Fruit fly (Drosophila melanogaster) whole organism: ENCODE measurements around the gene mRpL11.

Source experiments
- CG8478 ChIP-seq: fragments of >200 bp; optimal IDR thresholded peaks from 2 replicates; lab custom pipeline; 2018; ENCODE audit warnings: inconsistent platforms
- Dll ChIP-seq: fragments of >200 bp; optimal IDR thresholded peaks from 2 replicates; lab custom pipeline; 2017
- EcR ChIP-seq, 2 experiments: fragments of >200 bp; optimal IDR thresholded peaks; 2 replicates each; lab custom pipeline; 2017; ENCODE audit warnings: missing biosample characterization in 2 of 2, missing genetic modification characterization in 2 of 2, missing genetic modification reagents in 2 of 2
- pan ChIP-seq: fragments of >200 bp; optimal IDR thresholded peaks from 2 replicates; lab custom pipeline; 2017
- psq ChIP-seq: fragments of >200 bp; optimal IDR thresholded peaks from 2 replicates; lab custom pipeline; 2017
- usp ChIP-seq: fragments of >200 bp; optimal IDR thresholded peaks from 2 replicates; lab custom pipeline; 2017; ENCODE audit warnings: missing biosample characterization, missing genetic modification characterization, mixed read lengths

The mRpL11 gene

DNA sequence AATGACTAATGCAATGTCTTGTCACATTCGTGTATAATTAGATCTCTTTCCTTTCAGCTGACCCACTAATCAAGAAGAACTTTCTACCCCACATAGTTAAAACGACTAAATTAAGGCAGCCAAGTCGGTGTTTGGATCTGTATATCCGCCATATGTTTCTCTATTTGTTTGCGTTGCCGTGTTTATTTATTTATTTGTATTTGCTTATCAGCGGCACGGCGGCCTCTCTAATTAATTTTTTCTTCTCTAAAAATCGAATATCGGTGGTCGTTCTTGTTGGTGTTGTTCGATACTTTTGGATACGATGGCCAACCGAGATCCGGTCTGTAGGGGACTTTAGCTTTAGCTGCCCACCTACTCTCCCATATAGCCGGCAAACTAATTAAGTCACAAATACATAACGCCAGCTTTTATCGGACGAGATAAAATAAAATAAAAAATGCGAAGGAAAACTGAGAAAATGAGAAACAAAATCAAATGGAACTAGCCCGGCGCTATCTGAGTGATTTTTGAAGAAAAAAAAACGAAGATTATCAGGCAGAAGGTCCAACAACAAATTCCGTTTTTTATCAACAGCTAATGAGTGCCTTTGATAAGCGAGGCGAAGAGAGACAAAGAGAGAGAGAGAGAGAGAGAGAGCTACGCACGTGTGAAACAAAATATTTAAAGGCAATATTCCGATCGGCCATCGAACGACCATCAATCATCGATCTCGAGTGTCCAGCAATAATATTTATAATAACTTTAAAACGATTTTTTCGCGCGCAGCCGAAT, 38.9 kb upstream of the mRpL11 start:
- TF ChIP-seq EcR (GFP tag; optimal IDR thresholded peaks at IDR 0.05; lab: Kevin White, UChicago) (no peak), CG8478 (no peak), usp (GFP tag; lab: Kevin White, UChicago) (no peak), Dll (lab: Kevin White, UChicago) (no peak), psq (lab: Kevin White, UChicago) (no peak), pan (lab: Kevin White, UChicago) (no peak)

DNA sequence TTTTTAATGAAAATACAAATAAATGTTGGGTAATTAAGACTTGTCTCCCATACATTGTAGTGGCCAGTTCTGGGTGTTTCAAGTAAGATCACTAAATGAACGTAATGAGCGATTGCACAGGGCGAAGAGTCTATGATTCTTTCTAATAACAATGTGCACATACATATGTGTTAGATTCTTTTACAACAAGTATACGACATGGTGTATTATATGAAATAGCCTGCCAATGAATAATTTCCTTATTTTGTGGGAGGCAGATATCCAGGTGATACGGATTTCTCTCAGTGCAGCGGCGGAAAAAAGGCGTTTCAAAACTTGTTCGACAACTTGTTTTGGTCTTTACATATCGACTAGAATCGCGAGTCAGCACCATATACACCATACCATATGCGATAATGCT, 38.1 kb upstream of the mRpL11 start:
- TF ChIP-seq CG8478 (no peak), psq (lab: Kevin White, UChicago) (no peak), pan (lab: Kevin White, UChicago) (no peak), usp (GFP tag; lab: Kevin White, UChicago) (no peak), Dll (lab: Kevin White, UChicago) (no peak), EcR (GFP tag; optimal IDR thresholded peaks at IDR 0.05; lab: Kevin White, UChicago) (no peak)

DNA sequence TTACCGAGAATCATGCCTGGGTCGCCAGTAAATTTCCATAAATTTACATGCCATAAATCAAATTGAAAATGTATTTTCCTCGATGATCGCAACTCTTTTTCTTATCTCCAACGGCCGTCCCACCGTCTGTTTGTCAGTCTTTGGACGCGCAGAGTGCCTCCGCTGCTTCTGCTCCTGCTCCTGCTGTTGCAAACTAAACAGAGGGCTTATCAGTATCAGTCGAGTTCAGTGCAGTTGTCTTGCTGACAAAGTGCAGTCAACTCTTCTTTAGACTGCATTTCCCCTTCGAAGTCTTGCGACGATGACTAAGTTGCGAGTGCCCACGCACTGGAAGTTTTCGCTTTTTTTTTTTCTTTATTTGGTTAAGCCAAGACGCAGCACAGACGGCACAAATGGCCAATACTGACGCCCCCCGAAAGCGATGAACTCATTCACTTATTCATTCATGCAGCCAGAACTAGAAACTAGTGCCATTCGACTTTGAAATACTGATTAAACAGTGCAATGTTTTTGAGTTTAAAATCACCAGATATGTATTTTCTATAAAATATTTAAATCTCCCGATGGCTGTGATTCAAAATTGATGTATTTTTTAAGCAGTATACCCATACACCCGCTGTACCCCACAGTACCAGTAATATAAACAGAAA, 37.4 kb upstream of the mRpL11 start:
- TF ChIP-seq CG8478 (no peak), Dll (lab: Kevin White, UChicago) (no peak), EcR (GFP tag; optimal IDR thresholded peaks at IDR 0.05; lab: Kevin White, UChicago) (peak in 1 of 2 experiments; percentile 81), pan (lab: Kevin White, UChicago) (no peak)

DNA sequence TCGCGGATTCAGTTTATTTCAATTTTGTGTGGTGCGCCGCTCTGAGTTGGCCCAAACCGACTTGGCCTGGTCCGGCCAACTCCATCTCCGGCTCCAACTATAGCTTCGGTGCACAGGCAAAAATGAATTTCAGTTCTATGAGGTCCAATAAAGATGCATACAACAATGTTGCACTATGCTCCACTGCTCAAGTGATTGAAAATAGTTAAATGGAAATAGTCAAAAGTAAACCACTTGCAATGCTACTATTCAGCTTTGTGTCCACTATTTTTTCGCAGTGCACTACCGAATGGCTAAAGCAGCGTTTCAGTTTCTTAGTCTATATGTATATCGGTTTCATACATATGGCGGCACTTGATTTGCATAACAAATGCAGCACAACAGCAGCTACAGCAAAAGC, 35.4 kb upstream of the mRpL11 start:
- TF ChIP-seq Dll (lab: Kevin White, UChicago) (no peak), EcR (GFP tag; optimal IDR thresholded peaks at IDR 0.05; lab: Kevin White, UChicago) (no peak), psq (lab: Kevin White, UChicago) (no peak), usp (GFP tag; lab: Kevin White, UChicago) (no peak), pan (lab: Kevin White, UChicago) (no peak), CG8478 (no peak)

DNA sequence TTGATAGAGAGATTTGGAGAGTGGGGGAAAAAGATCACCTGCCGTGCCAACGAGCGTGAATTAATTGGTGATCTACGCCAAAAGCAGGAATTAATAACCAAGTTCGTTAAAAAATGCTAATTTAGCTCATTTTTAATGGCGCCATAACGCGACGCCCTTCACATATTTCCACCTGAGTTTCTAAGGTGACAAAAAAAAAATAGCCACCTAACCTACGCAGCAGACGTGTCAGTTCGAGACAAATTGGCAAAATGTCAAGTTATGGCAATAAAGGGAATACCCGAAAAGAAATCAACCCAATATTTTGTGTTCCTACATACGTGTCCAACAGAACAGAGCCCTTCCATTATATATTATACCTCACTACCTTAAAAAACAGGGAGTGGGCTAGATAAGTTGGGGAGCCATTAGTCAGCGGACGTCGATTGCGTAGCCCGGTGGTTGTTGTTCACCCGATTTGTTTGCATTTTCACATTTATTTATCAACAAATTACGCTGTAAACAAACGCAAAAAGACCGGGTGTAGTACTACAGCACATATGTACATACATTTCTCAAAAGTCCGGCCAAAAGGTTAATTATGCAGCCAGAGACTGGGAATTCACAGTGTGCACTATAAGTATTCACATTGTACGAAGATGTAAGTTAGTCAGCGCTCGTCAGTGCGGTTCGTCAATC, 34.4 kb upstream of the mRpL11 start:
- TF ChIP-seq psq (lab: Kevin White, UChicago) (no peak), Dll (lab: Kevin White, UChicago) (no peak)

DNA sequence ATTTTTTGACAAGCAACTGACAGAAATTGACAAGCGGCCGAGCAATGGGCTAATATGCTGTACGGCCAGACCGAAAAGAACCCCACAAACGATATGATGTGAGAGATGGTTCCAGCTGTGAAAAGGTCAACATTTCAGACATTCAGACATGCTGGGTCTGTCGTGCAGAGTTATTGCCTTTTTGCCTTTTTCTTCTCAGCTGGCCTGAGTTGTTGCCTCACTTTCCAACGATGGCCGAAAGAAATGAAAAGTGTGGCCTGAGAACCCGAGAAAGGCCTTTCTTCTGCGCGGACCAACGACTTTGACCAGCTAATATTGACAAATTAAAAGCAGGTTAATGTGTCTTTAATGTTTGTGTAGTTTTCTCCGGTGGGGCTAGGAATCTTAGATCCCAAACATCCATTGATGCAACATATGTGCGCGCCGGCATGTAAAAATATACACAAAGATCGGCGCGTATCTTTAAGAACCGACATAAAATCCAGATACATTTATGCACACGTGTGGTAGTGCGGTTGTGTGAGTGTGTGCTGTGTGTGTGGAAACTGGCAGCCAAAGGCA, 33.7 kb upstream of the mRpL11 start:
- no peak for TF ChIP-seq psq (lab: Kevin White, UChicago)
- no peak for TF ChIP-seq pan (lab: Kevin White, UChicago)
- TF ChIP-seq EcR (GFP tag; optimal IDR thresholded peaks at IDR 0.05; lab: Kevin White, UChicago), result no peak
- no peak for TF ChIP-seq usp (GFP tag; lab: Kevin White, UChicago)
- TF ChIP-seq CG8478, result no peak
- TF ChIP-seq Dll (lab: Kevin White, UChicago), result no peak

DNA sequence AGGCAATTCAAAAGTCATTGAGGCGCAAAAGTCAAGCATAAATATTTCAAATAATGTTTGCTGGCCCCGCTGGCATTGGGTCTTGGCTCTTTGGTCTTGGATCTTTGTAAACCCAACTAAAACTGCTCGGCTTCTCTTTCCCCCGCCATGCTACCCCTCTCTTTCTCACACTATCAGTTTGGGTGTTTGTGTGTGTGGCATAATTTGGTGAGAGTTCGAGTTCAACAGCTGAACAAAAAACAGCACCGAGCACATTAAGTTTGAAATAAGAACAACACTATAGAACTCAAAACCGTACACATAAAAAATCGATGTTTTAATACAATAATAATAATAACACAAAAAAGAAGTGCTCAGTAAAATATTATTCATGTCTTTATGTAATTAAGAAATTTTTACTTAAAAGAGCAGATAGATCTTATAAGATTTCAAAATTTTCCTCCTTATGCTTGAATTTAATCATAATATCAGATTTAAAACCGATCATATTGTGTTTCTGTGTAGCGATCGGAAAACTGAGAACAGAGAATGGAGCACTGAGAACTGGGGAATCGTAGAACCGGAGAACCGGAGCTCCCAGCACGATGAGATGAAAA, 33.1 kb upstream of the mRpL11 start:
- TF ChIP-seq pan (lab: Kevin White, UChicago) (no peak), psq (lab: Kevin White, UChicago) (no peak), CG8478 (no peak), Dll (lab: Kevin White, UChicago) (no peak), usp (GFP tag; lab: Kevin White, UChicago) (no peak), EcR (GFP tag; optimal IDR thresholded peaks at IDR 0.05; lab: Kevin White, UChicago) (no peak)

DNA sequence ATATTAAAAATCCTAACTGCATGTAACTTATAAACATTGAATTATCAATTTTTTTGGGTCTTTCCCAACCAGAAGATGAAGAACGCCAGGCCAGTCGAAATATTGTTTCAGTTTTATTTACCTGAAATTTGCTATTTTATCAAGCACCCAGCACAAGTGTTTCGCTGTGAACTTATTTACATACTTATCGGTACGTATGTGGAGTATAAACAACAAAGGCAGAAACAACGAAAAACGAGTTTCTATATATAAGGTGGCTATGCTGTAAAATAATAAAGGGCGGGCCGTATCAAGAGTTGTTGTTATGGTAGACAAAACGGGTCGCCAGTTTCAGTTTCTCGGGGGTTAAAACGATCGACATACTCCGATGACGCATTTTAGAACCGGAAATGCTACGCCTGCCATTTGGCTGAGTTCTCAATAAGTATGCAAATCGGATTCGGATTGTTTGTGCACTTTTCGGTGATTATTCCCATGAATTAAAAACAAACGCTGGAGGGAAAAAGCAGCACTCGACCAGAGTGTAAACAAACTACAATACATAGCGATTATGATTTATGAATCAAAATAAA, 31.9 kb upstream of the mRpL11 start:
- TF ChIP-seq usp (GFP tag; lab: Kevin White, UChicago), result no peak
- TF ChIP-seq pan (lab: Kevin White, UChicago), result no peak
- TF ChIP-seq Dll (lab: Kevin White, UChicago), result no peak
- TF ChIP-seq EcR (GFP tag; optimal IDR thresholded peaks at IDR 0.05; lab: Kevin White, UChicago), result no peak
- TF ChIP-seq psq (lab: Kevin White, UChicago), result no peak
- no peak for TF ChIP-seq CG8478

DNA sequence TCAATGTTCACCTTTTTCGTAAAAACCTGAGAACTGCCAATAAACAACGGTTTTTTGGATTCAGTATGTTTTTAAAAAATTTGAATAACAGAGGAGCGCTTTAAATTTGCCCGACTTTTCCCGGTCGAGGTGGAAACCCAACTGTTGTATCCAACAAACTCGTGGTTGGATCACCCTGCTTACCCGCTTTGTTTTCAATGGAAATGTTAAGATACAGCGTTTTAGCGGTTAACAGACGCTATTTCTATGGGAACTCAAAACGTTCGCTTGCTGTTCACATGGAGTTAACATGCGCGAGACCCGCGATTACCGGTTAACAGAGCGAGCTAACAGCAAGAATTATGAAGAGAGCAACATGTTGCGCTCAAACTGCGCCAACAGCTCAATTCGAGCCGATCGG, 30.1 kb upstream of the mRpL11 start, which contains the start of gene cv-c:
Gene cv-c (minus strand): TSS at position 145 of the 400 bp plus-strand sequence.
- TF ChIP-seq CG8478, result no peak
- TF ChIP-seq Dll (lab: Kevin White, UChicago), result no peak
- TF ChIP-seq psq (lab: Kevin White, UChicago), result no peak
- TF ChIP-seq pan (lab: Kevin White, UChicago), result no peak
- no peak for TF ChIP-seq usp (GFP tag; lab: Kevin White, UChicago)
- no peak for TF ChIP-seq EcR (GFP tag; optimal IDR thresholded peaks at IDR 0.05; lab: Kevin White, UChicago)

DNA sequence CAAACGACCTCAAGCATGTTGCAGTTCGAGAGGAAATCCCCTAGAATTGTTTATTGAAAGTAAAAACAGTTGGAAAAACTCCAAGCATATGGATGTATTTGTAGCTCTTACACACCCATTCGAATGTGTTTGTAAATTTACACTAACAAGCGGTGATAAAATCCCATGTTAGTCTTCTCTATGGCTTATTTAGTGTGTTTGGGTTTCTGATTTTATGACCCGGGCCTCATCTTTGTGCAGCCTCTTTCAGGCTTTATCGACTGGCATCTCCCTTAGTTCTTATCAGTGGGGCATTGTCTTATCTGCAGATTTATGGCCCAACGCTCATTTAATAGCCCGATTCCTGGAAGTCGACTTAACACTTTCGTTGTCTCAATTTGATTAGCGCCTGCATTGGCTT, 29.7 kb upstream of the mRpL11 start:
- no peak for TF ChIP-seq psq (lab: Kevin White, UChicago)
- TF ChIP-seq Dll (lab: Kevin White, UChicago), result no peak
- TF ChIP-seq CG8478, result no peak
- no peak for TF ChIP-seq usp (GFP tag; lab: Kevin White, UChicago)
- TF ChIP-seq EcR (GFP tag; optimal IDR thresholded peaks at IDR 0.05; lab: Kevin White, UChicago), result no peak
- TF ChIP-seq pan (lab: Kevin White, UChicago), result no peak
